Worm (Caenorhabditis elegans): Measurements from ENCODE around the gene C07A9.9.

C07A9.9 gene

DNA sequence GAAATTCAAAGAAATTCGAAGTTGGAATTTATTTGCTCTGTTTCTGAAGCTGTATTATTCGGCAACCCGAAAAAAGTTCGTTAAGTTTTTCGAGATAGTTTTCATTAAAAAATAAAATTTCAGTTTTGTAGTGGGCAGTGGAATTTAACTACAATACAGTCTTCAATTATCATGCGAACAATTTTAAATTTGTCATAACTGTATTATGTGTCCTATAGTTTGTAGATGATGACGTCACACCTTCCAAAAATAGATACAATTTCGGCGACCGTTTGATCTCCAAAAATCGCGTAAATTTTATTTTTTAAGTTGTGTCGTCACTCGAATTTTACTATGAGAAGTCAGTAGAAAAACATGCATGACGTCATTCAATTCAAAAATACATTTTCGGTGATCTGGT is 45.7 kb upstream of the C07A9.9 start:
- TF ChIP-seq unc-62 (GFP tag; optimal IDR thresholded peaks at IDR 0.05): no peak
- TF ChIP-seq F16B12.6 (tag; optimal IDR thresholded peaks at IDR 0.05): no peak
- no peak for TF ChIP-seq fkh-4 (tag; optimal IDR thresholded peaks at IDR 0.05; ENCODE audit: borderline replicate concordance)
- TF ChIP-seq aha-1 (tag; optimal IDR thresholded peaks at IDR 0.05): no peak
- TF ChIP-seq xbp-1 (tag; optimal IDR thresholded peaks at IDR 0.05): no peak
- no peak for TF ChIP-seq nhr-19 (GFP tag; conservative IDR thresholded peaks at IDR 0.05)
- TF ChIP-seq lir-3 (tag; optimal IDR thresholded peaks at IDR 0.05; ENCODE audit: poor library complexity): no peak
- no peak for TF ChIP-seq Y116A8C.19 (tag; optimal IDR thresholded peaks at IDR 0.05; ENCODE audit: borderline replicate concordance)
- no peak for TF ChIP-seq lin-13 (GFP tag; optimal IDR thresholded peaks at IDR 0.05)
- no peak for TF ChIP-seq pag-3 (tag; optimal IDR thresholded peaks at IDR 0.05; ENCODE audit: borderline replicate concordance, insufficient read depth)

ce11 chrIII:9711163-9711562 is 43.7 kb upstream of the C07A9.9 start:
- TF ChIP-seq C16A3.4 (tag; optimal IDR thresholded peaks at IDR 0.05): no peak
- TF ChIP-seq aha-1 (tag; optimal IDR thresholded peaks at IDR 0.05): no peak
- no peak for TF ChIP-seq nhr-28 (tag; optimal IDR thresholded peaks at IDR 0.05)
- no peak for TF ChIP-seq ztf-4 (tag; optimal IDR thresholded peaks at IDR 0.05)
- no peak for TF ChIP-seq unc-98 (GFP tag; IDR thresholded peaks at IDR 0.05)

- TF ChIP-seq blmp-1 (tag; optimal IDR thresholded peaks at IDR 0.05) (peak; percentile 41), irx-1 (tag; optimal IDR thresholded peaks at IDR 0.05) (no peak)
Measured at ce11 chrIII:9705157-9705905, 37.9 kb upstream of the C07A9.9 start.

- no peak for TF ChIP-seq C04F5.9 (tag; optimal IDR thresholded peaks at IDR 0.05)
- no peak for TF ChIP-seq grh-1 (GFP tag; IDR thresholded peaks at IDR 0.05)
- no peak for TF ChIP-seq zip-4 (GFP tag; optimal IDR thresholded peaks at IDR 0.05)
- TF ChIP-seq ztf-4 (tag; optimal IDR thresholded peaks at IDR 0.05): no peak
- no peak for TF ChIP-seq lin-15B (tag; optimal IDR thresholded peaks at IDR 0.05)
- TF ChIP-seq mdl-1 (tag; optimal IDR thresholded peaks at IDR 0.05): no peak
- no peak for TF ChIP-seq lsy-2 (tag; optimal IDR thresholded peaks at IDR 0.05)
- TF ChIP-seq rnt-1 (tag; optimal IDR thresholded peaks at IDR 0.05): no peak
- TF ChIP-seq xbp-1 (tag; optimal IDR thresholded peaks at IDR 0.05): no peak
- no peak for TF ChIP-seq nhr-84 (tag; optimal IDR thresholded peaks at IDR 0.05)
- TF ChIP-seq fkh-8 (tag; optimal IDR thresholded peaks at IDR 0.05): no peak
- TF ChIP-seq lin-14 (GFP tag; optimal IDR thresholded peaks at IDR 0.05): peak; percentile 1
- no peak for TF ChIP-seq efl-1 (optimal IDR thresholded peaks at IDR 0.05)
- peak in 1 of 2 experiments; percentile 51 for TF ChIP-seq efl-1 (GFP tag; optimal IDR thresholded peaks at IDR 0.05 in 1 of 2)
Measured at ce11 chrIII:9704606-9704938, 37.1 kb upstream of the C07A9.9 start.

- TF ChIP-seq irx-1 (tag; optimal IDR thresholded peaks at IDR 0.05) (no peak), ceh-63 (GFP tag; optimal IDR thresholded peaks at IDR 0.05) (no peak), ztf-11 (tag; optimal IDR thresholded peaks at IDR 0.05) (peak in 1 of 2 experiments; percentile 40), fkh-8 (tag; optimal IDR thresholded peaks at IDR 0.05) (peak; percentile 82), xbp-1 (tag; optimal IDR thresholded peaks at IDR 0.05) (peak; percentile 7), elt-2 (tag; optimal IDR thresholded peaks at IDR 0.05) (no peak), ceh-8 (GFP tag; optimal IDR thresholded peaks at IDR 0.05) (peak; percentile 70), C16A3.4 (tag; optimal IDR thresholded peaks at IDR 0.05) (no peak), nhr-90 (tag; optimal IDR thresholded peaks at IDR 0.05; ENCODE audit: poor library complexity) (no peak), unc-98 (GFP tag; IDR thresholded peaks at IDR 0.05) (no peak), skn-1 (tag; optimal IDR thresholded peaks at IDR 0.05) (peak; percentile 33), grh-1 (GFP tag; IDR thresholded peaks at IDR 0.05) (no peak), nhr-85 (tag) (peak; percentile 47), rnt-1 (tag; optimal IDR thresholded peaks at IDR 0.05) (peak; percentile 33), ceh-82 (tag; optimal IDR thresholded peaks at IDR 0.05) (peak in 2 of 3 experiments; percentile 2 to 31), ceh-88 (GFP tag; IDR thresholded peaks at IDR 0.05) (0 out of 2 replicates have a peak, but pooled peaks have one; percentile 14), efl-1 (optimal IDR thresholded peaks at IDR 0.05) (no peak), efl-1 (GFP tag; optimal IDR thresholded peaks at IDR 0.05 in 1 of 2) (peak in 1 of 2 experiments; percentile 61), lin-15B (tag; optimal IDR thresholded peaks at IDR 0.05) (no peak), nhr-71 (tag; optimal IDR thresholded peaks at IDR 0.05) (peak; percentile 51), lin-14 (GFP tag; optimal IDR thresholded peaks at IDR 0.05) (peak; percentile 89), dpl-1 (GFP tag; optimal IDR thresholded peaks at IDR 0.05) (peak in 1 of 3 experiments; percentile 6), egl-13 (tag; optimal IDR thresholded peaks at IDR 0.05) (peak; percentile 30)
Measured at ce11 chrIII:9703747-9704605, 36.5 kb upstream of the C07A9.9 start.
